Worm (Caenorhabditis elegans) whole organism, mixed stage, embryonic: ENCODE results near the gene prx-12.

ENCODE experiments used
- bed-3 ChIP-seq: fragments of 200-800 bp; sonication (Bioruptor generic); optimal IDR thresholded peaks from 3 replicates; lab custom pipeline; 2018; ENCODE audit warnings: mild to moderate bottlenecking, missing genetic modification characterization, moderate library complexity, missing compliant biosample characterization
- ces-1 ChIP-seq: fragments of 150-350 bp; optimal IDR thresholded peaks from 2 replicates; lab custom pipeline; 2014; ENCODE audit warnings: missing biosample characterization, missing genetic modification reagents, missing genetic modification characterization
- flh-1 ChIP-seq: fragments of 200-800 bp; sonication (Bioruptor generic); optimal IDR thresholded peaks from 2 replicates; lab custom pipeline; 2018; ENCODE audit warnings: mild to moderate bottlenecking, missing genetic modification characterization, moderate library complexity, missing compliant biosample characterization
- mep-1 ChIP-seq: fragments of 150-350 bp; optimal IDR thresholded peaks from 2 replicates; lab custom pipeline; 2017; ENCODE audit warnings: missing biosample characterization, missing genetic modification reagents, missing genetic modification characterization, inconsistent platforms
- nhr-237 ChIP-seq: fragments of 150-350 bp; optimal IDR thresholded peaks from 2 replicates; lab custom pipeline; 2014; ENCODE audit warnings: missing biosample characterization, missing genetic modification characterization
- pha-4 ChIP-seq: fragments of 150-350 bp; optimal IDR thresholded peaks from 2 replicates; lab custom pipeline; 2018; ENCODE audit warnings: missing biosample characterization, missing genetic modification reagents, missing genetic modification characterization
- unc-39 ChIP-seq: fragments of 150-350 bp; optimal IDR thresholded peaks from 2 replicates; lab custom pipeline; 2014; ENCODE audit warnings: missing biosample characterization, missing genetic modification characterization
- unc-62 ChIP-seq: fragments of 150-350 bp; optimal IDR thresholded peaks from 2 replicates; lab custom pipeline; 2014; ENCODE audit warnings: missing biosample characterization, missing genetic modification reagents, missing genetic modification characterization
- ztf-11 ChIP-seq: fragments of 150-350 bp; optimal IDR thresholded peaks from 2 replicates; lab custom pipeline; 2014; ENCODE audit warnings: missing biosample characterization, missing genetic modification characterization

- TF ChIP-seq ces-1 (GFP tag; lab: Kevin White, UChicago) (no peak), unc-62 (GFP tag; lab: Kevin White, UChicago) (no peak), ztf-11 (tag; lab: Kevin White, UChicago) (no peak), bed-3 (GFP tag; lab: Kevin White, UChicago) (no peak), pha-4 (no peak), nhr-237 (no peak), mep-1 (tag; lab: Kevin White, UChicago) (no peak), unc-39 (tag; lab: Kevin White, UChicago) (no peak), flh-1 (no peak)
Measured at ce11 chrX:11351856-11352255, 41.2 kb upstream of the prx-12 start, which contains the start of gene pgp-3.
